Fruit fly (Drosophila melanogaster): ENCODE data around the gene CG12730.

The CG12730 gene

dm6 chrX:5515903-5516658 is at the start of gene CG12730 (continued):
- TF ChIP-seq CG6654 (GFP tag; optimal IDR thresholded peaks at IDR 0.05) (no peak), Awh (GFP tag; IDR thresholded peaks at IDR 0.05) (0 out of 2 replicates have a peak, but pooled peaks have one; percentile 24), mam (GFP tag; optimal IDR thresholded peaks at IDR 0.05) (peak; percentile 12), h (optimal IDR thresholded peaks at IDR 0.05) (no peak), CG1233 (GFP tag; optimal IDR thresholded peaks at IDR 0.05) (no peak), az2 (GFP tag; optimal IDR thresholded peaks at IDR 0.05) (no peak), CG4854 (GFP tag; optimal IDR thresholded peaks at IDR 0.05) (no peak), HLH4C (GFP tag; IDR thresholded peaks at IDR 0.05; ENCODE audit: partially characterized antibody) (no peak), CG7271 (tag; optimal IDR thresholded peaks at IDR 0.05) (no peak), esg (GFP tag; conservative IDR thresholded peaks at IDR 0.05) (no peak), CG32532 (GFP tag; IDR thresholded peaks at IDR 0.05) (peak; percentile 17; the same call in 1 of the 2 replicates), Tbp (GFP tag; optimal IDR thresholded peaks at IDR 0.05) (no peak), CG14710 (tag; optimal IDR thresholded peaks at IDR 0.05) (no peak), CG10462 (GFP tag; optimal IDR thresholded peaks at IDR 0.05) (no peak), odd (GFP tag; optimal IDR thresholded peaks at IDR 0.05) (no peak), gfzf (GFP tag; optimal IDR thresholded peaks at IDR 0.05) (no peak), dm (GFP tag; optimal IDR thresholded peaks at IDR 0.05) (no peak), fd102C (GFP tag; optimal IDR thresholded peaks at IDR 0.05) (no peak), mirr (GFP tag; optimal IDR thresholded peaks at IDR 0.05) (no peak), prd (optimal IDR thresholded peaks at IDR 0.05) (no peak), prd (GFP tag; IDR thresholded peaks at IDR 0.05) (peak; percentile 39; the same call in 1 of the 3 replicates), dmrt99B (tag; optimal IDR thresholded peaks at IDR 0.05) (peak; percentile 59), Fer2 (tag; optimal IDR thresholded peaks at IDR 0.05) (no peak), crc (GFP tag; optimal IDR thresholded peaks at IDR 0.05) (no peak), Ssrp (tag; optimal IDR thresholded peaks at IDR 0.05) (no peak), CG18476 (GFP tag; optimal IDR thresholded peaks at IDR 0.05) (no peak), Antp (GFP tag; optimal IDR thresholded peaks at IDR 0.05) (no peak), gem (tag; optimal IDR thresholded peaks at IDR 0.05) (peak; percentile 28), ranshi (GFP tag; IDR thresholded peaks at IDR 0.05) (0 out of 2 replicates have a peak, but pooled peaks have one; percentile 40), CG6765 (GFP tag; optimal IDR thresholded peaks at IDR 0.05) (no peak), disco-r (GFP tag; optimal IDR thresholded peaks at IDR 0.05) (no peak), ken (GFP tag; IDR thresholded peaks at IDR 0.05) (no peak), CG11093 (GFP tag; IDR thresholded peaks at IDR 0.05) (0 out of 3 replicates have a peak, but pooled peaks have one; percentile 39)

- TF ChIP-seq Sox100B (GFP tag; optimal IDR thresholded peaks at IDR 0.05) (no peak), sens (GFP tag) (peak; percentile 71), CG12391 (tag; optimal IDR thresholded peaks at IDR 0.05) (no peak), exex (tag; optimal IDR thresholded peaks at IDR 0.05) (no peak), dmrt99B (tag; optimal IDR thresholded peaks at IDR 0.05) (peak; percentile 50), Ptx1 (GFP tag; IDR thresholded peaks at IDR 0.05) (peak; percentile 22; the same call in 1 of the 2 replicates), slou (GFP tag; optimal IDR thresholded peaks at IDR 0.05) (no peak), CG2678 (tag; optimal IDR thresholded peaks at IDR 0.05) (peak; percentile 27), Meics (GFP tag; optimal IDR thresholded peaks at IDR 0.05) (peak; percentile 16), disco-r (GFP tag; optimal IDR thresholded peaks at IDR 0.05) (no peak), lab (GFP tag; optimal IDR thresholded peaks at IDR 0.05) (no peak), klu (GFP tag; IDR thresholded peaks at IDR 0.05) (no peak), cg (GFP tag; optimal IDR thresholded peaks at IDR 0.05) (no peak), hb (GFP tag; IDR thresholded peaks at IDR 0.05; ENCODE audit: partially characterized antibody) (no peak), gcm2 (GFP tag; optimal IDR thresholded peaks at IDR 0.05) (no peak), CG34224 (GFP tag; IDR thresholded peaks at IDR 0.05; ENCODE audit: partially characterized antibody) (no peak), Six4 (GFP tag; optimal IDR thresholded peaks at IDR 0.05) (no peak), amos (GFP tag; IDR thresholded peaks at IDR 0.05; ENCODE audit: partially characterized antibody) (no peak), sisA (GFP tag; IDR thresholded peaks at IDR 0.05) (peak; percentile 9; the same call in 1 of the 2 replicates), Gug (GFP tag; IDR thresholded peaks at IDR 0.05) (no peak)
These were observed 30.5 kb upstream of the CG12730 start for dm6 chrX:5485903-5486302.
